Worm (Caenorhabditis elegans) whole organism, young adult: ENCODE measurements around the gene nhr-272.

Experiments
- B0261.1 ChIP-seq: sonication (generic microtip); optimal IDR thresholded peaks from 2 replicates; lab custom pipeline; 2016; ENCODE audit warnings: mild to moderate bottlenecking, missing genetic modification characterization, moderate library complexity, missing compliant biosample characterization
- B0336.3 ChIP-seq: fragments of 200-800 bp; sonication (Bioruptor generic); IDR thresholded peaks from 2 replicates; pipeline ENCODE4 v1.3.6; 2022; ENCODE audit warnings: missing genetic modification characterization, missing compliant biosample characterization
- C06A6.2 ChIP-seq: fragments of 200-800 bp; sonication (Bioruptor generic); conservative IDR thresholded peaks from 2 replicates; pipeline ENCODE4 v1.3.6; 2022; ENCODE audit warnings: missing genetic modification characterization, missing compliant biosample characterization
- C17E4.6 ChIP-seq: fragments of 200-800 bp; sonication (Bioruptor generic); IDR thresholded peaks from 2 replicates; pipeline ENCODE4 v1.3.6; 2022; ENCODE audit warnings: missing genetic modification reagents, missing genetic modification characterization, missing compliant biosample characterization
- D2030.7 ChIP-seq: fragments of 200-800 bp; sonication (Bioruptor generic); IDR thresholded peaks from 2 replicates; pipeline ENCODE4 v1.3.6; 2022; ENCODE audit warnings: missing genetic modification reagents, missing genetic modification characterization, missing compliant biosample characterization
- F10E7.11 ChIP-seq: sonication (generic microtip); optimal IDR thresholded peaks from 2 replicates; lab custom pipeline; 2017; ENCODE audit warnings: mild to moderate bottlenecking, missing genetic modification characterization, moderate library complexity, missing compliant biosample characterization
- F49E8.2 ChIP-seq: sonication (generic microtip); optimal IDR thresholded peaks from 3 replicates; lab custom pipeline; 2017; ENCODE audit warnings: missing genetic modification characterization, mild to moderate bottlenecking, missing compliant biosample characterization, antibody characterized with exemption, moderate library complexity; ENCODE audit not compliant: insufficient read depth
- F52B5.7 ChIP-seq: sonication (generic microtip); optimal IDR thresholded peaks from 2 replicates; lab custom pipeline; 2016; ENCODE audit warnings: mild to moderate bottlenecking, missing genetic modification characterization, missing compliant biosample characterization
- F57A8.1 ChIP-seq: fragments of 200-800 bp; sonication (Bioruptor generic); optimal IDR thresholded peaks from 2 replicates; lab custom pipeline; 2018; ENCODE audit warnings: mild to moderate bottlenecking, missing genetic modification characterization, moderate library complexity, missing compliant biosample characterization
- F57C9.4 ChIP-seq: sonication (generic microtip); optimal IDR thresholded peaks from 2 replicates; lab custom pipeline; 2017; ENCODE audit warnings: mild to moderate bottlenecking, missing genetic modification characterization, missing compliant biosample characterization
- Y53F4B.3 ChIP-seq: fragments of 200-800 bp; sonication (Bioruptor generic); IDR thresholded peaks from 2 replicates; pipeline ENCODE4 v1.3.6; 2022; ENCODE audit warnings: missing genetic modification reagents, missing genetic modification characterization, missing compliant biosample characterization
- Y53G8AR.9 ChIP-seq: fragments of 200-800 bp; sonication (Bioruptor generic); conservative IDR thresholded peaks from 2 replicates; pipeline ENCODE4 v1.3.6; 2022; ENCODE audit warnings: missing genetic modification reagents, missing genetic modification characterization, missing compliant biosample characterization
- ama-1 ChIP-seq, 3 experiments: fragments of 150-350 bp in 1 of 3; sonication (generic microtip) in 2 of 3; optimal IDR thresholded peaks; 2 replicates each; lab custom pipeline; 2014 to 2018; ENCODE audit warnings: missing biosample characterization in 2 of 3, missing genetic modification characterization in 2 of 3, missing genetic modification reagents in 2 of 3
- aptf-3 ChIP-seq: fragments of 200-800 bp; sonication (Bioruptor generic); IDR thresholded peaks from 2 replicates; pipeline ENCODE4 v1.3.6; 2022; ENCODE audit warnings: missing genetic modification characterization, missing compliant biosample characterization
- atf-7 ChIP-seq: sonication (generic microtip); optimal IDR thresholded peaks from 2 replicates; lab custom pipeline; 2017; ENCODE audit warnings: mild to moderate bottlenecking, missing genetic modification characterization, missing compliant biosample characterization
- athp-1 ChIP-seq: sonication (generic microtip); optimal IDR thresholded peaks from 2 replicates; lab custom pipeline; 2017; ENCODE audit warnings: mild to moderate bottlenecking, missing genetic modification characterization, missing compliant biosample characterization
- attf-5 ChIP-seq: fragments of 200-800 bp; sonication (Bioruptor generic); optimal IDR thresholded peaks from 2 replicates; lab custom pipeline; 2018; ENCODE audit warnings: mild to moderate bottlenecking, missing genetic modification characterization, missing compliant biosample characterization
- attf-6 ChIP-seq: fragments of 200-800 bp; sonication (Bioruptor generic); IDR thresholded peaks from 2 replicates; pipeline ENCODE4 v1.3.6; 2022; ENCODE audit warnings: missing genetic modification reagents, missing genetic modification characterization, missing compliant biosample characterization
- bed-1 ChIP-seq: fragments of 200-800 bp; sonication (Bioruptor generic); IDR thresholded peaks from 2 replicates; pipeline ENCODE4 v1.3.6; 2022; ENCODE audit warnings: missing genetic modification reagents, missing genetic modification characterization, missing compliant biosample characterization
- cebp-1 ChIP-seq, 2 experiments: fragments of 200-800 bp in 1 of 2; sonication (Bioruptor generic) in 1 of 2; sonication (generic microtip) in 1 of 2; IDR thresholded peaks in 1 of 2; optimal IDR thresholded peaks in 1 of 2; 2 replicates each; pipeline versions ENCODE4 v1.3.6 to Lab custom; 2017 to 2022; ENCODE audit warnings: missing compliant biosample characterization in 2 of 2, missing genetic modification characterization in 2 of 2, mild to moderate bottlenecking in 1 of 2, missing genetic modification reagents in 1 of 2, moderate library complexity in 1 of 2
- ceh-91 ChIP-seq: fragments of 200-800 bp; sonication (Bioruptor generic); IDR thresholded peaks from 2 replicates; pipeline ENCODE4 v1.3.6; 2022; ENCODE audit warnings: missing genetic modification reagents, missing genetic modification characterization, missing compliant biosample characterization
- dox-1 ChIP-seq: fragments of 200-800 bp; sonication (Bioruptor generic); IDR thresholded peaks from 2 replicates; pipeline ENCODE4 v1.3.6; 2022; ENCODE audit warnings: missing genetic modification reagents, missing genetic modification characterization, missing compliant biosample characterization
- egl-44 ChIP-seq: fragments of 200-800 bp; sonication (Bioruptor generic); IDR thresholded peaks from 2 replicates; pipeline ENCODE4 v1.3.6; 2022; ENCODE audit warnings: missing genetic modification reagents, missing genetic modification characterization, missing compliant biosample characterization
- him-1 ChIP-seq: sonication (generic microtip); optimal IDR thresholded peaks from 2 replicates; lab custom pipeline; 2016; ENCODE audit warnings: missing genotype, missing genetic modification reagents, missing genetic modification characterization, missing compliant biosample characterization
- hlh-26 ChIP-seq: fragments of 200-800 bp; sonication (Bioruptor generic); conservative IDR thresholded peaks from 2 replicates; pipeline ENCODE4 v1.3.6; 2022; ENCODE audit warnings: missing genetic modification reagents, missing genetic modification characterization, missing compliant biosample characterization
- lag-1 ChIP-seq: fragments of 200-800 bp; sonication (Bioruptor generic); IDR thresholded peaks from 2 replicates; pipeline ENCODE4 v1.3.6; 2022; ENCODE audit warnings: missing genetic modification reagents, missing genetic modification characterization, missing compliant biosample characterization
- let-526 ChIP-seq: fragments of 200-800 bp; sonication (Bioruptor generic); IDR thresholded peaks from 2 replicates; pipeline ENCODE4 v1.3.6; 2022; ENCODE audit warnings: missing genetic modification reagents, missing genetic modification characterization, missing compliant biosample characterization
- lin-26 ChIP-seq: fragments of 200-800 bp; sonication (Bioruptor generic); IDR thresholded peaks from 2 replicates; pipeline ENCODE4 v1.3.6; 2022; ENCODE audit warnings: missing genetic modification reagents, missing genetic modification characterization, missing compliant biosample characterization
- lin-54 ChIP-seq: fragments of 200-800 bp; sonication (Bioruptor generic); optimal IDR thresholded peaks from 2 replicates; lab custom pipeline; 2018; ENCODE audit warnings: mild to moderate bottlenecking, missing genetic modification characterization, missing compliant biosample characterization
- mel-28 ChIP-seq: sonication (generic microtip); optimal IDR thresholded peaks from 2 replicates; lab custom pipeline; 2016; ENCODE audit warnings: borderline replicate concordance, mild to moderate bottlenecking, missing genetic modification characterization, missing compliant biosample characterization
- nfya-2 ChIP-seq: fragments of 200-800 bp; sonication (Bioruptor generic); IDR thresholded peaks from 2 replicates; pipeline ENCODE4 v1.3.6; 2022; ENCODE audit warnings: missing genetic modification reagents, missing genetic modification characterization, missing compliant biosample characterization
- nhr-90 ChIP-seq: sonication (generic microtip); optimal IDR thresholded peaks from 2 replicates; lab custom pipeline; 2016; ENCODE audit warnings: missing genotype, mild to moderate bottlenecking, missing genetic modification characterization, missing compliant biosample characterization
- pha-4 ChIP-seq: fragments of 150-350 bp; sonication (generic microtip); optimal IDR thresholded peaks from 2 replicates; lab custom pipeline; 2014; ENCODE audit warnings: missing biosample characterization, missing genetic modification reagents, missing genetic modification characterization
- rec-8 ChIP-seq, 2 experiments: sonication (generic microtip); optimal IDR thresholded peaks; 2 replicates each; lab custom pipeline; 2016; ENCODE audit warnings: mild to moderate bottlenecking in 2 of 2, missing genetic modification characterization in 2 of 2, missing genetic modification reagents in 2 of 2, missing genotype in 2 of 2, missing biosample characterization in 1 of 2, missing compliant biosample characterization in 1 of 2, moderate library complexity in 1 of 2
- snpc-1.1 ChIP-seq: sonication (generic microtip); optimal IDR thresholded peaks from 2 replicates; lab custom pipeline; 2017; ENCODE audit warnings: missing genetic modification characterization, mild to moderate bottlenecking, missing compliant biosample characterization, antibody characterized with exemption, moderate library complexity, missing genotype, missing genetic modification reagents; ENCODE audit not compliant: insufficient read depth
- snpc-4 ChIP-seq, 5 experiments: fragments of 150-350 bp in 1 of 5; sonication (generic microtip) in 4 of 5; optimal IDR thresholded peaks; 2 replicates each; lab custom pipeline; 2014 to 2018; ENCODE audit warnings: missing genetic modification characterization in 5 of 5, missing biosample characterization in 3 of 5, antibody characterized with exemption in 2 of 5, mild to moderate bottlenecking in 2 of 5, missing compliant biosample characterization in 2 of 5, missing genotype in 2 of 5, moderate library complexity in 2 of 5, missing genetic modification reagents in 1 of 5
- somi-1 ChIP-seq: fragments of 200-800 bp; sonication (Bioruptor generic); optimal IDR thresholded peaks from 2 replicates; lab custom pipeline; 2018; ENCODE audit warnings: mild to moderate bottlenecking, missing genetic modification characterization, missing compliant biosample characterization
- unc-130 ChIP-seq: sonication (generic microtip); optimal IDR thresholded peaks from 2 replicates; lab custom pipeline; 2016; ENCODE audit warnings: missing genetic modification reagents, missing genetic modification characterization, missing compliant biosample characterization
- unc-62 ChIP-seq: fragments of 150-350 bp; optimal IDR thresholded peaks from 2 replicates; lab custom pipeline; 2014; ENCODE audit warnings: missing biosample characterization, missing genetic modification reagents, missing genetic modification characterization
- ztf-22 ChIP-seq: fragments of 200-800 bp; sonication (Bioruptor generic); optimal IDR thresholded peaks from 2 replicates; lab custom pipeline; 2018; ENCODE audit warnings: mild to moderate bottlenecking, missing genetic modification characterization, moderate library complexity, missing compliant biosample characterization
- ztf-26 ChIP-seq: sonication (generic microtip); optimal IDR thresholded peaks from 2 replicates; lab custom pipeline; 2017; ENCODE audit warnings: missing genetic modification characterization, missing compliant biosample characterization

The nhr-272 gene

DNA sequence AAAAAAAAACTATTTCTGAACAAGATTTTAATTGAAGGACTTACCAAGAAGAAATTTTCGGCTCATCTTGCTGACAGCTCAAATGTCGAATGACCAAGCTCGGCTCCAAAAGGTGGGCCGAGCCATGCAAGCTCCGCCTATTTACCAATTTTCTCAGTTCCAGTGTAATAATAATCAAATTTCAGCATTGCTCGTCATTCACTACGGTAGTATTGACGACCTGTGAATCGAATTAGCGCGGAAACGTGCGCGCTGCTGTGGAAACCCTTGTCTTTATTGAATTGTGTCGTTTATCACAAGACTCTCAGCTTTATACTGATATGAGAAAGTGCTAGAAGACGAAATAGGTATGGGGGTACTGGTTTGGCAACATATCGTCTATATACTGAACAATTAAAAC, 41.1 kb downstream of the nhr-272 start, which contains the start of gene nlp-76:
nlp-76 (minus strand) TSS at position 367 of the 400 bp plus-strand sequence.
- TF ChIP-seq F10E7.11 (tag; lab: Kevin White, UChicago) (no peak), ama-1 (optimal IDR thresholded peaks at IDR 0.05; lab: Kevin White, UChicago) (peak; percentile 49), ama-1 (GFP tag; optimal IDR thresholded peaks at IDR 0.05; lab: Kevin White, UChicago) (no peak), cebp-1 (GFP tag; IDR thresholded peaks at IDR 0.05; lab: Robert Waterston, UW) (no peak), cebp-1 (tag; optimal IDR thresholded peaks at IDR 0.05; lab: Kevin White, UChicago) (peak; percentile 56), lin-26 (GFP tag; lab: Robert Waterston, UW) (peak; percentile 20; the same call in 1 of the 2 replicates), B0336.3 (peak; percentile 29; the same call in 1 of the 2 replicates), attf-6 (no peak), aptf-3 (GFP tag; lab: Robert Waterston, UW) (no peak), athp-1 (tag; lab: Kevin White, UChicago) (peak; percentile 29), somi-1 (GFP tag; lab: Kevin White, UChicago) (peak; percentile 36), attf-5 (GFP tag; lab: Kevin White, UChicago) (no peak), ztf-26 (tag; lab: Kevin White, UChicago) (peak; percentile 43), Y53G8AR.9 (0 out of 2 replicates have a peak, but pooled peaks have one; percentile 18), dox-1 (GFP tag; lab: Robert Waterston, UW) (peak; percentile 15; the same call in 1 of the 2 replicates), egl-44 (GFP tag; lab: Robert Waterston, UW) (peak; percentile 18; the same call in 1 of the 2 replicates), ztf-22 (GFP tag; lab: Kevin White, UChicago) (no peak), B0261.1 (no peak), unc-130 (GFP tag; lab: Kevin White, UChicago) (no peak)

DNA sequence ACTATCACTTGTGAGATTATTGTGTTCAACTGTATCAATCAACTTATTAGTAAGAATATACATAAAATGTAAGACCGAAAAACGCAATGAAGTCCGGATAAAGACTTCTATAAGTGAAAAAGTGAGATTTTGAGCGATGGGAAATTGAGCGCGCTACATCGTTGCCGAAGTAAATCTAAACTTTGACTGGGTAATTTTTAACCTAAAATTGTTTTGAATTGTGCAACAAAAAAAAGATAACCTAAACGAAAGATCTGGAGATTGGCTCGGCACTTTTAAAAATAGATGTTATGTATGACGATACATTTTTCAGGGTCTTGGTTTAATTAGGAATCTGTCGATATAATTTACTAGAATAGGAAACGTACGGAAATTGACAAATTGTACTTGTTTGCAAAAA, 41.5 kb downstream of the nhr-272 start:
- TF ChIP-seq lin-54 (GFP tag; lab: Kevin White, UChicago) (peak; percentile 8), pha-4 (no peak), bed-1 (GFP tag; lab: Robert Waterston, UW) (0 out of 2 replicates have a peak, but pooled peaks have one; percentile 9)

DNA sequence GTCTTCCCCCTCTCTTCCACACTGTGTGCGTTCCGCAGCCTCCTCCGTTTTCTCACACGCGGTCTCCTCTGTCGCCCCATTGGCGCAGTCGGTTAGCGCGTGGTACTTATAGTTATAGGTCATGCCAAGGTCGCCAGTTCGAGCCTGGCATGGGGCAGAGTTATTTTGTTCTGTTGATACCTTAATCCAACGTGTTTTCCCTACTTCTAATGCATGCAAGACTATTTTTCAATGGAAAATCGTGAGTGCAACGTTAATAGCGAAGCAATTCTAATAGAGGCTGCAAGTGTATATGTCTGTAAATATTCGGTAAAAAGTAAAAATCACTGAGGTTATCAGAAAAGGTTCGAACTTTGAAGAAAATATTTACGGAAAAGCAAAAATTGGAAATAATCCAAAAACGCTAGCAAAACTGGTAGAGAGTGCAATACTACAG, 43.5 kb downstream of the nhr-272 start:
- no peak; the same call in 1 of the 2 replicates for TF ChIP-seq C06A6.2 (GFP tag; lab: Robert Waterston, UW)
- TF ChIP-seq hlh-26 (GFP tag; lab: Robert Waterston, UW): no peak
- peak; percentile 96 for TF ChIP-seq B0261.1
- TF ChIP-seq let-526: 0 out of 2 replicates have a peak, but pooled peaks have one; percentile 13
- TF ChIP-seq rec-8 (tag; optimal IDR thresholded peaks at IDR 0.05; lab: Kevin White, UChicago): peak; percentile 39 to 64
- no peak for TF ChIP-seq F57C9.4 (tag; lab: Kevin White, UChicago)
- TF ChIP-seq atf-7: peak; percentile 69
- TF ChIP-seq nhr-90 (tag; lab: Kevin White, UChicago): peak; percentile 76
- peak; percentile 41 for TF ChIP-seq attf-5 (GFP tag; lab: Kevin White, UChicago)
- TF ChIP-seq F49E8.2 (tag; lab: Kevin White, UChicago): no peak
- no peak for TF ChIP-seq F57A8.1
- no peak for TF ChIP-seq mel-28
- peak; percentile 60 for TF ChIP-seq snpc-1.1 (tag; lab: Kevin White, UChicago)
- TF ChIP-seq lag-1 (GFP tag; lab: Robert Waterston, UW): no peak
- peak; percentile 75 for TF ChIP-seq D2030.7 (GFP tag; lab: Robert Waterston, UW)
- no peak for TF ChIP-seq Y53G8AR.9
- TF ChIP-seq somi-1 (GFP tag; lab: Kevin White, UChicago): peak; percentile 76
- no peak for TF ChIP-seq unc-62 (GFP tag; lab: Kevin White, UChicago)
- TF ChIP-seq F52B5.7 (tag; lab: Kevin White, UChicago): peak; percentile 64
- no peak for TF ChIP-seq nfya-2 (GFP tag; lab: Robert Waterston, UW)
- TF ChIP-seq cebp-1 (GFP tag; IDR thresholded peaks at IDR 0.05; lab: Robert Waterston, UW): 0 out of 2 replicates have a peak, but pooled peaks have one; percentile 11
- TF ChIP-seq cebp-1 (tag; optimal IDR thresholded peaks at IDR 0.05; lab: Kevin White, UChicago): peak; percentile 70
- TF ChIP-seq ceh-91 (GFP tag; lab: Robert Waterston, UW): no peak
- TF ChIP-seq him-1 (tag; lab: Kevin White, UChicago): peak; percentile 95
- TF ChIP-seq C17E4.6: no peak
- TF ChIP-seq ztf-26 (tag; lab: Kevin White, UChicago): peak; percentile 75
- no peak; the same call in 1 of the 2 replicates for TF ChIP-seq Y53F4B.3
- peak; percentile 71 for TF ChIP-seq snpc-4 (GFP tag; optimal IDR thresholded peaks at IDR 0.05; lab: Kevin White, UChicago)
- TF ChIP-seq snpc-4 (tag; optimal IDR thresholded peaks at IDR 0.05; lab: Kevin White, UChicago): peak in 3 of 4 experiments; percentile 53 to 80 (median 70)
